Worm (Caenorhabditis elegans): ENCODE results near the gene clec-178.
A peak's percentile ranks its signal among the peaks of the same experiment; 100 is the strongest.

Gene clec-178

ce11 chrIV:5653649-5654048 is at the start of gene clec-178:
Gene clec-178 (plus strand): TSS chrIV:5653949.
- TF ChIP-seq him-1 (tag; optimal IDR thresholded peaks at IDR 0.05) (no peak), W03F9.2 (tag; optimal IDR thresholded peaks at IDR 0.05) (no peak), dao-5 (tag; optimal IDR thresholded peaks at IDR 0.05) (no peak)

DNA sequence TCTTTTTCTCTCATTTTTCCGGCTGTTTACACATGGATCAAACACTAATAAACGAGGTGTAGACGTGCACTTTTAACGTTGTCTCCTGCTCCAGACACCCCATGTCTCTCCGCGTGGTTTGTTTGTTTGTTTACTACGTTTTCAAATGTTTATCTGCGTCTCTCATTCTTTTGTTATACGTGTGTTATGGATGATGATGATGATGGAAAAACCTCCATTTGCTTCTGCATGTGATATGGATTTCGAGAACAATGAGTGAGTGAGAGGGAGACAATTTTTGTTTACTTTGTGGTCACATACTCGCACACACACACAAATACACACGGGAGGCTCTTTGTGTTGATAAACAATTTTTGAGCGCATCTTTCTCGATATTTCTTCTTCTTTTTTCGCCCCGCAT is 49.3 kb upstream of the clec-178 start:
- TF ChIP-seq W03F9.2 (tag; optimal IDR thresholded peaks at IDR 0.05) (no peak), him-1 (tag; optimal IDR thresholded peaks at IDR 0.05) (no peak), dao-5 (tag; optimal IDR thresholded peaks at IDR 0.05) (no peak)

DNA sequence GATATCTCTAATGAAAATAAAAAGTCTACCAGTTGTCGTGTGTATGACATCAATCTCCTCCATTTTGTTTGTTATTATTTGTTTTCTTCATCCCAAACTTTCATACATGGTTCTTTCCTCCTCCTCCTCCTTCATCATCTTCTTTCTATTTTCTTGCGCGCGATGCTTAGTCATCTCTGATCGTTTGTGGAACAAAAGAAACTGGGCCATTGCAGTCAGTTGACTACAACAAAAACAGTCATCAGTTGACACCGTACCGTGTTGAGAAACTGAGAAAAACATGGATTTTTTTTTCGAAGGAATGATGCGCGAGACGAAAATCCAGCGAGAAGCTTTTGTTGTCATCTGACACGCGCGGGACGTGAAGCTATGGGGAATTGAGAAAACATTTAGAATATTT is 48.5 kb upstream of the clec-178 start:
- TF ChIP-seq dao-5 (tag; optimal IDR thresholded peaks at IDR 0.05), result no peak
- TF ChIP-seq W03F9.2 (tag; optimal IDR thresholded peaks at IDR 0.05), result no peak
- TF ChIP-seq him-1 (tag; optimal IDR thresholded peaks at IDR 0.05), result no peak

- TF ChIP-seq W03F9.2 (tag; optimal IDR thresholded peaks at IDR 0.05), result peak; percentile 42
- TF ChIP-seq dao-5 (tag; optimal IDR thresholded peaks at IDR 0.05), result no peak
- TF ChIP-seq him-1 (tag; optimal IDR thresholded peaks at IDR 0.05), result peak; percentile 95
Measured at ce11 chrIV:5607343-5607742, 46.4 kb upstream of the clec-178 start.

DNA sequence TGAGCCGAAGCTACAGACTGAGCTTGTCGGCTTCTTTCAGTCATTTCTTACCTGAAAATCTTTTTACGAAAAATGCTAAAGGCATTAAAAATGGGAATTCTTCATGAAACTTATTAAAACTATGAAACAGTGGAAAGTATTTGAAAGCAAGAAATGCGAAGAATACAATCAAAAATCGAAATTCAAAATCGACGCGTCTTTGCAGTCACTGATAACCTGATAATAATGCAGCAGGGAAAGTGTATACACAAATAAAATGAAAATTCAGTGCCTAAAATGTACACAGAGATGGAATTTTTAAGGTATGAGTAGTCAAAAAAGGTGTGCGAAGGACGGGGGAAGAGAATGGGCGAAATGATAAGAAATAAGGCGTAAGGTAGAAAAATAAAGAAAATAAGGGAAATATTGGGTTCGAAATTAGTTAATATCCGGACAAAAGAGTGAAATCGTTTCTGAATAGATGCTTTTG is 39.2 kb upstream of the clec-178 start, which contains the start of gene C39H7.4:
Gene C39H7.4 (minus strand): TSS at position 51 of the 469 bp plus-strand sequence.
- no peak for TF ChIP-seq dao-5 (tag; optimal IDR thresholded peaks at IDR 0.05)
- TF ChIP-seq W03F9.2 (tag; optimal IDR thresholded peaks at IDR 0.05), result no peak
- no peak for TF ChIP-seq him-1 (tag; optimal IDR thresholded peaks at IDR 0.05)

DNA sequence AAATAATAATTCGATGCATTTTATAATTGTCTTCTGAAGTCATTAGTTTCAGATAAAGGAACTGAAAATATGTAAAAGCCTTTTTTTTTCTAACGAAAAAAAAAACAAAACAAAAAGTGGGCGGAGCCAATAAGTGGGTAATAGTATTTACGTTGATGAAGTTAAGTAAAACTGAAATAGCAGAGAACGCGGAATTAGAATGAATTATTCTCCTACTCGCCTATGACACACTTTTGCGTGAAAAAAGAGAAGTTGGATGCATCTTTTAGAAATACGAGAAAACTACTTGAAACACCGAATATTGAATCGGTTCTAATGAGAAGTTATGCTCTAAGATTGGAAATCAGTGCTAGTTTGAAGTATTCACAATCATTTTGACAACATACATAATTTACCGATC is 34.1 kb upstream of the clec-178 start, which contains the start of gene srsx-16:
Gene srsx-16 (minus strand): TSS at position 101 of the 400 bp plus-strand sequence.
- TF ChIP-seq him-1 (tag; optimal IDR thresholded peaks at IDR 0.05) (no peak), W03F9.2 (tag; optimal IDR thresholded peaks at IDR 0.05) (no peak), dao-5 (tag; optimal IDR thresholded peaks at IDR 0.05) (no peak)

DNA sequence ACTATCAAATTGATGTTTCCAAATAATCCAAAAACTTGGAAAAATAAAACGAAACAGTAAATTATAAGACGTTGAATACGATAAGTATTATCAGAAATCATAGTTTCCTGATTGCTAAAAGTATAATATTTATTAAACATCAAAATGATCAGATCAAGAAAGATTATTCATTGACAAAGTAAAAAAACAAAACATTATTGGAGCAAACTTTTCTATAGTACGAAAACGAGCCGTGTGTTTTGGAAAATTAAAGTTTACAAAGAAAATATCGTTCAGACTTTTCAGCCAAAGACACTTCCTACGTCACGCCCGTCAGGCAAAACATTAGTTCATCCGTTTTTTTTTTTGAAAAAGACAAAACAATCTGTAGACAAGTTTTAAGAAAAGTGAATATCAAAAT is 30.0 kb upstream of the clec-178 start, which contains the start of gene srsx-15:
Gene srsx-15 (minus strand): TSS at position 101 of the 400 bp plus-strand sequence.
- TF ChIP-seq dao-5 (tag; optimal IDR thresholded peaks at IDR 0.05) (no peak), W03F9.2 (tag; optimal IDR thresholded peaks at IDR 0.05) (no peak), him-1 (tag; optimal IDR thresholded peaks at IDR 0.05) (no peak)

DNA sequence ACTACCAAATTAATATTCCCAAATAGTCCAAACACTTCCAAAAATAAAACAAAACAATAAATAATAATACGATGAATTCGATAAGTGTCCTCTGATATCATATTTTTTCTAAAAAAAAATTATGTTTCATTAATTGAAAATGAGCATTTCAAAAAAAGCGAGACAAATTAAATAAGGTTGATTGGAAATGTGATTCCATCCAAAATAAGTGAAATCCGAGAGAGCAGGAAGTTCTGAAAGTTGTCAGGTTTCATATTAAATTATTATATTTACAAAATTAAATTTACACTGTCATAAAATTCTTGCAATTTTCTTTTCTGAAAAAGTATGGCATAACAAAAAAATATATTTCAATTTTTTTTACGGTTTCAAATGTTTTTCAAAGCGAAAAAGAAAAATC is 26.7 kb upstream of the clec-178 start, which contains the start of gene srsx-14:
Gene srsx-14 (minus strand): TSS at position 101 of the 400 bp plus-strand sequence.
- no peak for TF ChIP-seq dao-5 (tag; optimal IDR thresholded peaks at IDR 0.05)
- TF ChIP-seq him-1 (tag; optimal IDR thresholded peaks at IDR 0.05), result no peak
- TF ChIP-seq W03F9.2 (tag; optimal IDR thresholded peaks at IDR 0.05), result no peak

ce11 chrIV:5630156-5630555 is 23.6 kb upstream of the clec-178 start, which contains the start of gene srd-12:
Gene srd-12 (minus strand): TSS chrIV:5630256.
- no peak for TF ChIP-seq him-1 (tag; optimal IDR thresholded peaks at IDR 0.05)
- TF ChIP-seq dao-5 (tag; optimal IDR thresholded peaks at IDR 0.05), result no peak
- no peak for TF ChIP-seq W03F9.2 (tag; optimal IDR thresholded peaks at IDR 0.05)

- TF ChIP-seq dao-5 (tag; optimal IDR thresholded peaks at IDR 0.05) (no peak), W03F9.2 (tag; optimal IDR thresholded peaks at IDR 0.05) (no peak), him-1 (tag; optimal IDR thresholded peaks at IDR 0.05) (no peak)
Measured at ce11 chrIV:5631628-5632027, 22.1 kb upstream of the clec-178 start, which contains the start of gene ttbk-8.2. Gene ttbk-8.2 (plus strand): TSS chrIV:5631928.

- TF ChIP-seq dao-5 (tag; optimal IDR thresholded peaks at IDR 0.05) (no peak), W03F9.2 (tag; optimal IDR thresholded peaks at IDR 0.05) (no peak), him-1 (tag; optimal IDR thresholded peaks at IDR 0.05) (no peak)
Measured at ce11 chrIV:5632536-5632935, 21.2 kb upstream of the clec-178 start.

DNA sequence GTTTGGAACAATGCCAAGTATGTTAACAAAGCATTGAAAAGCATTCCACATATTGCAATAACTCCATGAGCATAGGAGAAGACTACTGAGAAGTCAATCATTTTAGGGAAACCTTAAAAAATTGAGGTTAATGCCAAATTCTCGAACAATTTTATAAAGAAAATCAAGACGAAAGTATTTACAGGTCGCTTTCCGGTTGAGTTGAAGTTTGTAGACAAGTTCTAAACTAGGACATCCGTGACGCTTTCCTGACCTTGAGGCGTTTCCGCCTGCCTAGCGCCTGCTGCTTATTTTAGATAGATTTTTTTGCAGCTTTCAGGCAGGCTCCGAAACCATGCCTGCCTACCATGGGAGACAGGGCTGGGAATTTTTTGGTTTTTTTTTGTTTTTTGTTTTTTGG is 18.2 kb upstream of the clec-178 start, which contains the start of gene srd-13:
Gene srd-13 (minus strand): TSS at position 101 of the 400 bp plus-strand sequence.
- TF ChIP-seq W03F9.2 (tag; optimal IDR thresholded peaks at IDR 0.05), result no peak
- TF ChIP-seq him-1 (tag; optimal IDR thresholded peaks at IDR 0.05), result no peak
- no peak for TF ChIP-seq dao-5 (tag; optimal IDR thresholded peaks at IDR 0.05)

- TF ChIP-seq W03F9.2 (tag; optimal IDR thresholded peaks at IDR 0.05) (no peak), him-1 (tag; optimal IDR thresholded peaks at IDR 0.05) (no peak), dao-5 (tag; optimal IDR thresholded peaks at IDR 0.05) (no peak)
Measured at ce11 chrIV:5645514-5646052, 8.2 kb upstream of the clec-178 start, which contains the start of the genes srd-8 and B0547.2. Gene srd-8 (minus strand): TSS chrIV:5645614. Gene B0547.2 (plus strand): TSS chrIV:5646002.

DNA sequence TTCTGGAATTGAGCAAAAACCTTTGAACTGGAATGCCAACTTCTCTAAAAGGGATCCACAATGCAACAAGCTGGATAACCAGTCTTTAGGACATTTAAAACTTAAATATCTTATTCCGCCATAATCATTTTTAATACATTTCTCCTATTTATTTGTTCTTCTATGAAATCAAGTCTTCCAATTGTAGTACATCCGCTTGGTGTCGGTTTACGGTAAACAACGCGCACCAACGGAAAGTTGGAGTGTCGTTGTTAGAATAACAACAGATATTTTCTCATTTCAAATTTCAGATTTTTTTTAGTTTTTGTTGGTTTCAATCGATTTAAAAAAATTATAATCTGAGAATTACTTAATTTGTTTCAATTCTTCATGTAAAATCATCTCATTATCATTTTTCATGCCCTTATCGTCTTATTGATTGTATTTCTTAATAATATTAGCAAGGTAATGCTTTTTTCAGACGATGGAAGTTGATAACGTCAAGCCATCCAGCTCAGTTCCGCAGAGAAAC is 4.6 kb upstream of the clec-178 start, which contains the start of gene csn-5:
Gene csn-5 (plus strand): TSS at position 461 of the 511 bp plus-strand sequence.
- TF ChIP-seq W03F9.2 (tag; optimal IDR thresholded peaks at IDR 0.05) (no peak), dao-5 (tag; optimal IDR thresholded peaks at IDR 0.05) (no peak), him-1 (tag; optimal IDR thresholded peaks at IDR 0.05) (no peak)
